Worm (Caenorhabditis elegans) whole organism, L2 larva: ENCODE measurements around the gene F32D8.13.

Source experiments
- C34F6.9 ChIP-seq: fragments of 150-350 bp; optimal IDR thresholded peaks from 2 replicates; lab custom pipeline; 2014; ENCODE audit warnings: missing biosample characterization, missing genetic modification characterization
- F13H6.1 ChIP-seq: sonication (generic microtip); optimal IDR thresholded peaks from 2 replicates; lab custom pipeline; 2016; ENCODE audit warnings: missing genetic modification characterization, missing compliant biosample characterization
- ZK546.5 ChIP-seq: sonication (generic microtip); optimal IDR thresholded peaks from 2 replicates; lab custom pipeline; 2017; ENCODE audit warnings: missing biosample characterization, missing genetic modification characterization
- alr-1 ChIP-seq: fragments of 150-350 bp; optimal IDR thresholded peaks from 2 replicates; lab custom pipeline; 2014; ENCODE audit warnings: missing biosample characterization, missing genetic modification characterization
- aly-2 ChIP-seq: fragments of 150-350 bp; optimal IDR thresholded peaks from 2 replicates; lab custom pipeline; 2014; ENCODE audit warnings: missing biosample characterization, missing genetic modification characterization
- blmp-1 ChIP-seq: sonication (generic microtip); optimal IDR thresholded peaks from 2 replicates; lab custom pipeline; 2017; ENCODE audit warnings: missing genetic modification characterization, mild to moderate bottlenecking, missing compliant biosample characterization, antibody characterized with exemption, moderate library complexity; ENCODE audit not compliant: insufficient read depth
- ceh-16 ChIP-seq: fragments of 150-350 bp; optimal IDR thresholded peaks from 2 replicates; lab custom pipeline; 2014; ENCODE audit warnings: missing biosample characterization, missing genetic modification characterization
- crh-2 ChIP-seq: sonication (generic microtip); optimal IDR thresholded peaks from 2 replicates; lab custom pipeline; 2017; ENCODE audit warnings: missing biosample characterization, missing genetic modification characterization
- dmd-4 ChIP-seq: sonication (generic microtip); optimal IDR thresholded peaks from 2 replicates; lab custom pipeline; 2017; ENCODE audit warnings: missing biosample characterization, missing genetic modification characterization
- fos-1 ChIP-seq: fragments of 150-350 bp; optimal IDR thresholded peaks from 2 replicates; lab custom pipeline; 2014; ENCODE audit warnings: missing biosample characterization, missing genetic modification characterization
- lin-11 ChIP-seq: fragments of 150-350 bp; sonication (generic microtip); optimal IDR thresholded peaks from 2 replicates; lab custom pipeline; 2014; ENCODE audit warnings: missing biosample characterization, missing genetic modification characterization, inconsistent platforms, mixed read lengths
- lin-39 ChIP-seq: fragments of 150-350 bp; optimal IDR thresholded peaks from 2 replicates; lab custom pipeline; 2014; ENCODE audit warnings: missing biosample characterization, missing genetic modification reagents, missing genetic modification characterization
- mab-5 ChIP-seq: fragments of 150-350 bp; optimal IDR thresholded peaks from 2 replicates; lab custom pipeline; 2014; ENCODE audit warnings: missing biosample characterization, missing genetic modification characterization
- mbf-1 ChIP-seq: sonication (generic microtip); optimal IDR thresholded peaks from 2 replicates; lab custom pipeline; 2017; ENCODE audit warnings: missing biosample characterization, missing genetic modification characterization
- mdl-1 ChIP-seq, 2 experiments: fragments of 150-350 bp in 1 of 2; sonication (generic microtip) in 1 of 2; optimal IDR thresholded peaks; 2 replicates each; lab custom pipeline; 2017; ENCODE audit warnings: missing biosample characterization in 2 of 2, missing genetic modification characterization in 2 of 2
- nhr-10 ChIP-seq: sonication (generic microtip); optimal IDR thresholded peaks from 2 replicates; lab custom pipeline; 2017; ENCODE audit warnings: missing biosample characterization, missing genetic modification characterization
- nhr-129 ChIP-seq: fragments of 150-350 bp; optimal IDR thresholded peaks from 2 replicates; lab custom pipeline; 2014; ENCODE audit warnings: missing biosample characterization, missing genetic modification characterization
- nhr-23 ChIP-seq: fragments of 150-350 bp; optimal IDR thresholded peaks from 2 replicates; lab custom pipeline; 2014; ENCODE audit warnings: missing biosample characterization, missing genetic modification reagents, missing genetic modification characterization
- nhr-25 ChIP-seq: fragments of 150-350 bp; sonication (generic microtip); optimal IDR thresholded peaks from 3 replicates; lab custom pipeline; 2014; ENCODE audit warnings: missing biosample characterization, missing genetic modification characterization
- peb-1 ChIP-seq: fragments of 150-350 bp; optimal IDR thresholded peaks from 2 replicates; lab custom pipeline; 2014; ENCODE audit warnings: missing biosample characterization, missing genetic modification characterization
- sem-4 ChIP-seq: fragments of 150-350 bp; optimal IDR thresholded peaks from 2 replicates; lab custom pipeline; 2014; ENCODE audit warnings: missing biosample characterization, missing genetic modification reagents, missing genetic modification characterization
- skn-1 ChIP-seq: sonication (generic microtip); optimal IDR thresholded peaks from 2 replicates; lab custom pipeline; 2017; ENCODE audit warnings: missing biosample characterization, missing genetic modification characterization
- sma-9 ChIP-seq, 2 experiments: fragments of 150-350 bp in 1 of 2; sonication (generic microtip) in 1 of 2; optimal IDR thresholded peaks; 2 replicates each; lab custom pipeline; 2014 to 2016; ENCODE audit warnings: missing genetic modification characterization in 2 of 2, mild to moderate bottlenecking in 1 of 2, missing biosample characterization in 1 of 2, missing compliant biosample characterization in 1 of 2, missing genetic modification reagents in 1 of 2, moderate library complexity in 1 of 2
- snpc-4 ChIP-seq: fragments of 150-350 bp; optimal IDR thresholded peaks from 2 replicates; lab custom pipeline; 2014; ENCODE audit warnings: missing biosample characterization, missing genetic modification characterization
- zag-1 ChIP-seq: fragments of 150-350 bp; optimal IDR thresholded peaks from 2 replicates; lab custom pipeline; 2014; ENCODE audit warnings: missing biosample characterization, missing genetic modification characterization
- ztf-11 ChIP-seq: sonication (generic microtip); optimal IDR thresholded peaks from 2 replicates; lab custom pipeline; 2017; ENCODE audit warnings: missing biosample characterization, missing genetic modification characterization
- ztf-4 ChIP-seq: fragments of 150-350 bp; optimal IDR thresholded peaks from 2 replicates; lab custom pipeline; 2014; ENCODE audit warnings: missing biosample characterization, missing genetic modification characterization

F32D8.13 gene

ce11 chrV:10936681-10937080 lies 40.3 kb upstream of the F32D8.13 start, which contains the start of gene F17C11.12:
Gene F17C11.12 (minus strand): TSS chrV:10936920.
- no peak for TF ChIP-seq blmp-1 (tag; lab: Kevin White, UChicago)
- TF ChIP-seq nhr-23 (tag; lab: Kevin White, UChicago) = no peak
- peak; percentile 73 for TF ChIP-seq fos-1
- no peak for TF ChIP-seq dmd-4 (tag; lab: Kevin White, UChicago)
- TF ChIP-seq sma-9 (GFP tag; optimal IDR thresholded peaks at IDR 0.05; lab: Kevin White, UChicago) = peak; percentile 71
- no peak for TF ChIP-seq sma-9 (tag; optimal IDR thresholded peaks at IDR 0.05; lab: Kevin White, UChicago)
- peak; percentile 40 for TF ChIP-seq crh-2
- no peak for TF ChIP-seq ZK546.5
- no peak for TF ChIP-seq C34F6.9 (tag; lab: Kevin White, UChicago)
- TF ChIP-seq mab-5 (tag; lab: Kevin White, UChicago) = no peak
- no peak for TF ChIP-seq ztf-11 (tag; lab: Kevin White, UChicago)
- no peak for TF ChIP-seq mdl-1 (tag; optimal IDR thresholded peaks at IDR 0.05; lab: Kevin White, UChicago)
- no peak for TF ChIP-seq skn-1 (tag; lab: Kevin White, UChicago)
- no peak for TF ChIP-seq nhr-10 (tag; lab: Kevin White, UChicago)
- no peak for TF ChIP-seq zag-1 (tag; lab: Kevin White, UChicago)
- no peak for TF ChIP-seq nhr-25 (tag; lab: Kevin White, UChicago)
- TF ChIP-seq F13H6.1 (tag; lab: Kevin White, UChicago) = peak; percentile 13
- no peak for TF ChIP-seq mbf-1
- no peak for TF ChIP-seq ztf-4 (tag; lab: Kevin White, UChicago)
- no peak for TF ChIP-seq sem-4 (tag; lab: Kevin White, UChicago)

- TF ChIP-seq sem-4 (tag; lab: Kevin White, UChicago) (no peak), sma-9 (GFP tag; optimal IDR thresholded peaks at IDR 0.05; lab: Kevin White, UChicago) (peak; percentile 71), sma-9 (tag; optimal IDR thresholded peaks at IDR 0.05; lab: Kevin White, UChicago) (no peak), crh-2 (peak; percentile 54), fos-1 (peak; percentile 43)
These were observed 36.1 kb upstream of the F32D8.13 start, which contains the start of gene F58B4.5 for ce11 chrV:10932411-10932810. Gene F58B4.5 (plus strand): TSS chrV:10932693.

DNA sequence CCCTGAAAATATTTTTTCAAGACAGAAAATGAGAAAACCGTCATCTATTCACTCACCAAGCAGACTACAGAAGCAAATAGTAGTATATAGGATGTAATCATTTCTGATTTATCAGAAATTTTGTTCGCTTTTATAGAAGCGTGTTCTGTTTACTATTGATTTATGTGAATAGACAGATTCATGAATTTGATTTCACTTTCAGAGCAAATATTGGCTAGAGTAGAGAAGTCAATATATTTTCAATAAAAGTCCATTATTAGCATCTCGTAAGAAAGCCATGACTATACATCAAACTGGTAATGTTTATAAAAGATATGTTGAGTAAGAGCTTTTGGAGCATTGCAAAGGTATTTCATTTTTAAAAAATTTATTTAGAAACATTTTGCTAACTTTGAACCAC lies 34.8 kb upstream of the F32D8.13 start, which contains the start of gene scvp-1:
TSS of gene scvp-1 (minus strand) at position 101 of the 400 bp plus-strand sequence.
- TF ChIP-seq sma-9 (GFP tag; optimal IDR thresholded peaks at IDR 0.05; lab: Kevin White, UChicago) (no peak), sma-9 (tag; optimal IDR thresholded peaks at IDR 0.05; lab: Kevin White, UChicago) (no peak), sem-4 (tag; lab: Kevin White, UChicago) (no peak), lin-39 (tag; lab: Kevin White, UChicago) (no peak), mdl-1 (tag; optimal IDR thresholded peaks at IDR 0.05; lab: Kevin White, UChicago) (no peak), snpc-4 (tag; lab: Kevin White, UChicago) (no peak), ZK546.5 (no peak), mab-5 (tag; lab: Kevin White, UChicago) (no peak), aly-2 (tag; lab: Kevin White, UChicago) (no peak), lin-11 (tag; lab: Kevin White, UChicago) (no peak), nhr-129 (no peak), blmp-1 (tag; lab: Kevin White, UChicago) (no peak), alr-1 (tag; lab: Kevin White, UChicago) (no peak), C34F6.9 (tag; lab: Kevin White, UChicago) (no peak), zag-1 (tag; lab: Kevin White, UChicago) (no peak), ztf-11 (tag; lab: Kevin White, UChicago) (no peak), nhr-10 (tag; lab: Kevin White, UChicago) (no peak)

- TF ChIP-seq lin-11 (tag; lab: Kevin White, UChicago) (peak; percentile 39), ceh-16 (tag; lab: Kevin White, UChicago) (no peak)
These were observed 33.2 kb upstream of the F32D8.13 start, which contains the start of gene F58B4.3 for ce11 chrV:10929511-10929910. Gene F58B4.3 (plus strand): TSS chrV:10929811.

DNA sequence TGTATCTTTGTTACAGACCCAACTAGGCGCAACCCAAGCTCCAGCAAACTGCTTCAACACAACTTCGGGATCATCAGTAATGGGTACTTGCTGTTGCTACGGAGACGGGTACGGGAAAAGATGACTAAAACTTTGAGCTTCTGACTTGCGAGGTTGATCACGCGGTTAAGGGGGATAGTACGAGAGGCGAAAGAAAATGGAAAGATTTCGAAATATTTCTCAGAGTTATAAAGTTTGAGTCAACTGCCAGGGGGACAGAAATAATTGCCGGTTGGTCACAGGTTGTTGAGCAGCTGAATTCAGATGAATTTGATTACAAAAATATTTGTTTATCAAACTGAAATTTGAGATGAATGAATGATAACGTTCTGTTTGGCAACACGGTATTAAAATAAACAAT lies 29.3 kb upstream of the F32D8.13 start:
- TF ChIP-seq peb-1 (tag; lab: Kevin White, UChicago) (no peak), lin-11 (tag; lab: Kevin White, UChicago) (peak; percentile 35)

ce11 chrV:10924731-10925130 lies 28.4 kb upstream of the F32D8.13 start, which contains the start of gene F58B4.6:
Gene F58B4.6 (plus strand): TSS chrV:10925031.
- peak; percentile 12 for TF ChIP-seq lin-11 (tag; lab: Kevin White, UChicago)
- TF ChIP-seq sem-4 (tag; lab: Kevin White, UChicago) = no peak
